Fruit fly (Drosophila melanogaster): ENCODE results near the gene Cp18.

The Cp18 gene

dm6 chr3L:8708856-8709255 lies 17.7 kb upstream of the Cp18 start:
- no peak for TF ChIP-seq CG8478 (optimal IDR thresholded peaks at IDR 0.05)
- no peak for TF ChIP-seq CTCF (optimal IDR thresholded peaks at IDR 0.05)

- no peak for TF ChIP-seq CG8478 (optimal IDR thresholded peaks at IDR 0.05)
- no peak for TF ChIP-seq CTCF (optimal IDR thresholded peaks at IDR 0.05)
Measured at dm6 chr3L:8712913-8713312, 13.7 kb upstream of the Cp18 start.

dm6 chr3L:8716013-8716412 lies 10.6 kb upstream of the Cp18 start:
- no peak for TF ChIP-seq CG8478 (optimal IDR thresholded peaks at IDR 0.05)
- no peak for TF ChIP-seq CTCF (optimal IDR thresholded peaks at IDR 0.05)

- TF ChIP-seq CTCF (optimal IDR thresholded peaks at IDR 0.05) (peak; percentile 77 to 89), CG8478 (optimal IDR thresholded peaks at IDR 0.05) (no peak)
Measured at dm6 chr3L:8718602-8719001, 8.0 kb upstream of the Cp18 start.

- no peak for TF ChIP-seq CTCF (optimal IDR thresholded peaks at IDR 0.05)
- no peak for TF ChIP-seq CG8478 (optimal IDR thresholded peaks at IDR 0.05)
Measured at dm6 chr3L:8719990-8720559, 6.5 kb upstream of the Cp18 start, which contains the start of gene SrpRbeta. TSS of gene SrpRbeta (minus strand) at chr3L:8720225.

dm6 chr3L:8721145-8721544 lies 5.4 kb upstream of the Cp18 start, which contains the start of the genes CG32022 and CG6511:
TSS of gene CG32022 (minus strand) at chr3L:8721272.
TSS of gene CG6511 (plus strand) at chr3L:8721324.
- no peak for TF ChIP-seq CTCF (optimal IDR thresholded peaks at IDR 0.05)
- no peak for TF ChIP-seq CG8478 (optimal IDR thresholded peaks at IDR 0.05)

dm6 chr3L:8725252-8725651 lies 1.3 kb upstream of the Cp18 start:
- no peak for TF ChIP-seq CG8478 (optimal IDR thresholded peaks at IDR 0.05)
- no peak for TF ChIP-seq CTCF (optimal IDR thresholded peaks at IDR 0.05)

- TF ChIP-seq CTCF (optimal IDR thresholded peaks at IDR 0.05): no peak
- no peak for TF ChIP-seq CG8478 (optimal IDR thresholded peaks at IDR 0.05)
Measured at dm6 chr3L:8725674-8726073, 917 bp upstream of the Cp18 start, which contains the start of gene CG43965. TSS of gene CG43965 (minus strand) at chr3L:8725774.

dm6 chr3L:8728181-8728580 lies 1.6 kb downstream of the Cp18 start, which contains the start of gene Cp15:
TSS of gene Cp15 (plus strand) at chr3L:8728481.
- TF ChIP-seq CG8478 (optimal IDR thresholded peaks at IDR 0.05) (no peak), CTCF (optimal IDR thresholded peaks at IDR 0.05) (no peak)

dm6 chr3L:8729565-8729964 lies 3.0 kb downstream of the Cp18 start, which contains the start of gene Cp19:
TSS of gene Cp19 (plus strand) at chr3L:8729865.
- no peak for TF ChIP-seq CTCF (optimal IDR thresholded peaks at IDR 0.05)
- no peak for TF ChIP-seq CG8478 (optimal IDR thresholded peaks at IDR 0.05)

dm6 chr3L:8731494-8731994 lies 5.0 kb downstream of the Cp18 start, which contains the start of gene Cp16:
TSS of gene Cp16 (plus strand) at chr3L:8731944.
- TF ChIP-seq CTCF (optimal IDR thresholded peaks at IDR 0.05): no peak
- no peak for TF ChIP-seq CG8478 (optimal IDR thresholded peaks at IDR 0.05)

dm6 chr3L:8741051-8741468 lies 14.5 kb downstream of the Cp18 start:
- TF ChIP-seq CTCF (optimal IDR thresholded peaks at IDR 0.05) (no peak), CG8478 (optimal IDR thresholded peaks at IDR 0.05) (no peak)

dm6 chr3L:8745210-8745609 lies 18.6 kb downstream of the Cp18 start, which contains the start of gene Prm:
TSS of gene Prm (minus strand) at chr3L:8745310.
- TF ChIP-seq CG8478 (optimal IDR thresholded peaks at IDR 0.05) (no peak), CTCF (optimal IDR thresholded peaks at IDR 0.05) (no peak)

dm6 chr3L:8746519-8746918 lies 19.9 kb downstream of the Cp18 start:
- TF ChIP-seq CG8478 (optimal IDR thresholded peaks at IDR 0.05) (no peak), CTCF (optimal IDR thresholded peaks at IDR 0.05) (no peak)

dm6 chr3L:8748323-8748722 lies 21.7 kb downstream of the Cp18 start:
- no peak for TF ChIP-seq CG8478 (optimal IDR thresholded peaks at IDR 0.05)
- TF ChIP-seq CTCF (optimal IDR thresholded peaks at IDR 0.05): no peak

dm6 chr3L:8748839-8749238 lies 22.2 kb downstream of the Cp18 start:
- TF ChIP-seq CTCF (optimal IDR thresholded peaks at IDR 0.05) (peak; percentile 85 to 98), CG8478 (optimal IDR thresholded peaks at IDR 0.05) (no peak)
